Worm (Caenorhabditis elegans) whole organism, L1 larva: ENCODE measurements around the gene K04C2.2.

Experiments
- C04F5.9 ChIP-seq: sonication (generic microtip); optimal IDR thresholded peaks from 2 replicates; lab custom pipeline; 2016; ENCODE audit warnings: missing genetic modification characterization, missing compliant biosample characterization
- ceh-82 ChIP-seq, 3 experiments: fragments of 150-350 bp in 1 of 3; sonication (generic microtip) in 2 of 3; optimal IDR thresholded peaks; 2 replicates each; lab custom pipeline; 2014 to 2017; ENCODE audit warnings: missing biosample characterization in 3 of 3, missing genetic modification characterization in 3 of 3
- jun-1 ChIP-seq: fragments of 150-350 bp; optimal IDR thresholded peaks from 2 replicates; lab custom pipeline; 2014; ENCODE audit warnings: missing biosample characterization, missing genetic modification reagents, missing genetic modification characterization
- lin-13 ChIP-seq: fragments of 150-350 bp; optimal IDR thresholded peaks from 2 replicates; lab custom pipeline; 2014; ENCODE audit warnings: missing biosample characterization, missing genetic modification reagents, missing genetic modification characterization
- lin-35 ChIP-seq, 2 experiments: fragments of 150-350 bp; optimal IDR thresholded peaks; 2 replicates each; lab custom pipeline; 2014; ENCODE audit warnings: missing biosample characterization in 2 of 2, missing genetic modification characterization in 2 of 2, missing genetic modification reagents in 2 of 2
- mdl-1 ChIP-seq, 2 experiments: fragments of 150-350 bp; optimal IDR thresholded peaks; 2 replicates each; lab custom pipeline; 2014 to 2017; ENCODE audit warnings: missing biosample characterization in 2 of 2, missing genetic modification characterization in 2 of 2, inconsistent platforms in 1 of 2
- nhr-20 ChIP-seq: sonication (generic microtip); optimal IDR thresholded peaks from 2 replicates; lab custom pipeline; 2016; ENCODE audit warnings: mild to moderate bottlenecking, missing genetic modification characterization, missing compliant biosample characterization
- nhr-76 ChIP-seq: sonication (generic microtip); optimal IDR thresholded peaks from 2 replicates; lab custom pipeline; 2017; ENCODE audit warnings: missing biosample characterization, missing genetic modification characterization
- nhr-77 ChIP-seq: fragments of 150-350 bp; optimal IDR thresholded peaks from 2 replicates; lab custom pipeline; 2014; ENCODE audit warnings: missing biosample characterization, missing genetic modification characterization
- zag-1 ChIP-seq: fragments of 150-350 bp; optimal IDR thresholded peaks from 2 replicates; lab custom pipeline; 2014; ENCODE audit warnings: missing biosample characterization, missing genetic modification characterization

ce11 chrIII:6900609-6901008 lies 11.0 kb downstream of the K04C2.2 start:
- TF ChIP-seq nhr-77 (tag; lab: Kevin White, UChicago): no peak
- TF ChIP-seq zag-1 (tag; lab: Kevin White, UChicago): no peak
- TF ChIP-seq ceh-82 (tag; optimal IDR thresholded peaks at IDR 0.05; lab: Kevin White, UChicago): no peak
- TF ChIP-seq nhr-20: no peak
- no peak for TF ChIP-seq nhr-76 (tag; lab: Kevin White, UChicago)
- TF ChIP-seq lin-35 (GFP tag; optimal IDR thresholded peaks at IDR 0.05; lab: Kevin White, UChicago): no peak
- no peak for TF ChIP-seq mdl-1 (tag; optimal IDR thresholded peaks at IDR 0.05; lab: Kevin White, UChicago)
- no peak for TF ChIP-seq lin-13 (GFP tag; lab: Kevin White, UChicago)
- no peak for TF ChIP-seq jun-1 (tag; lab: Kevin White, UChicago)
- TF ChIP-seq C04F5.9: no peak
